Worm (Caenorhabditis elegans): ENCODE measurements around the gene F21H7.3.

Gene F21H7.3

ce11 chrV:16211713-16212112 is 23.3 kb downstream of the F21H7.3 start:
- TF ChIP-seq Y55F3AM.14 (GFP tag; optimal IDR thresholded peaks at IDR 0.05) (no peak), ztf-1 (GFP tag; conservative IDR thresholded peaks at IDR 0.05) (no peak), nhr-129 (tag; optimal IDR thresholded peaks at IDR 0.05) (no peak), dmd-4 (tag; optimal IDR thresholded peaks at IDR 0.05) (no peak), peb-1 (tag; optimal IDR thresholded peaks at IDR 0.05) (no peak), ama-1 (optimal IDR thresholded peaks at IDR 0.05) (no peak), lin-13 (GFP tag; optimal IDR thresholded peaks at IDR 0.05) (no peak), nhr-21 (tag; optimal IDR thresholded peaks at IDR 0.05) (peak; percentile 61), aly-2 (tag; optimal IDR thresholded peaks at IDR 0.05) (no peak), sma-3 (GFP tag; optimal IDR thresholded peaks at IDR 0.05) (no peak), fos-1 (tag; optimal IDR thresholded peaks at IDR 0.05) (no peak), nhr-25 (tag; optimal IDR thresholded peaks at IDR 0.05) (no peak), nhr-6 (tag; optimal IDR thresholded peaks at IDR 0.05) (no peak), skn-1 (tag; optimal IDR thresholded peaks at IDR 0.05) (no peak), lsy-2 (tag; optimal IDR thresholded peaks at IDR 0.05) (no peak), sma-9 (GFP tag; optimal IDR thresholded peaks at IDR 0.05) (peak; percentile 76), sma-9 (tag; optimal IDR thresholded peaks at IDR 0.05) (no peak), unc-55 (GFP tag; optimal IDR thresholded peaks at IDR 0.05) (no peak), alr-1 (tag; optimal IDR thresholded peaks at IDR 0.05) (no peak)

DNA sequence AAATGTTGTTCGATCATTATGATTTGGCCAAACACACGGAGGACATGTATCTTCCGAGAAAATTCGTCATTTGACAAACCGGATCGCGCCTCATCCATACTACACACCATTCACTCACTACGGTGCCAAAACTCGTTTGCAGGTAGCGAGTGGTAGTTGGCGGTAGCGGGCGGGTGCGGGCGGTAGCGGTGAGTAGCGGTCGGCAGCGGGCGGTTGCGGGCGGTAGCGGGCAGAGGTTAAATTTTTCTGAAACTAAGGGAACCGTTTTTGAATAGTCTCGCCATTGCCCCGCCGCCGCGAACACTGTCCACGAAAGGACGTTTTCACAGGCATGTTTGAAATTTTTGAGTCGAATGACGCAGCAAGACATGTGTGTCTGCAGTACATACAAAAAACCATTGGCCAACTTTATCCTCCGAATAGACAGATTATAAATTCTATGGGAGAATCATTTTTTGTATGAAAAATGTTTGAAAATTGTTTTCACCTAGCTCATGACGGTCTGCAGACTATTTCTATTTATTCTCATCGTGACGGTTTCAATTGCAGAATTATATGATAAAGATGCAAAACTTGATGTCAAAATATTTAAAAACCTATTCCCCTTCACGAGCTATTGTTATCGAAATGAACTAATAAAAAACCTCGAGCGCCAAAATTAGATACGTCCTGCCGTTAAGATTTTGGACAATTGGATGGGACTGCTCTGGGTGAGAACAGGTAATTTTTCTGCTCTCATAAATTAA is 24.6 kb downstream of the F21H7.3 start, which contains the start of gene F11A5.16:
Gene F11A5.16, plus strand, starts transcription at position 696 of the 746 bp plus-strand sequence.
- TF ChIP-seq lin-13 (GFP tag; optimal IDR thresholded peaks at IDR 0.05) (no peak), nhr-21 (tag; optimal IDR thresholded peaks at IDR 0.05) (no peak), lsy-2 (tag; optimal IDR thresholded peaks at IDR 0.05) (no peak), unc-39 (tag; optimal IDR thresholded peaks at IDR 0.05) (no peak), elt-1 (tag; optimal IDR thresholded peaks at IDR 0.05) (no peak), nhr-237 (tag; optimal IDR thresholded peaks at IDR 0.05) (no peak), nhr-12 (tag; optimal IDR thresholded peaks at IDR 0.05) (no peak), ceh-16 (tag; optimal IDR thresholded peaks at IDR 0.05) (no peak), nhr-6 (tag; optimal IDR thresholded peaks at IDR 0.05) (no peak), nhr-77 (tag; optimal IDR thresholded peaks at IDR 0.05) (no peak), alr-1 (tag; optimal IDR thresholded peaks at IDR 0.05) (no peak), nhr-129 (tag; optimal IDR thresholded peaks at IDR 0.05) (no peak), lin-11 (tag; optimal IDR thresholded peaks at IDR 0.05) (no peak), unc-55 (GFP tag; optimal IDR thresholded peaks at IDR 0.05) (no peak), R02D3.7 (tag; optimal IDR thresholded peaks at IDR 0.05) (no peak), aly-2 (tag; optimal IDR thresholded peaks at IDR 0.05) (no peak), snpc-4 (tag; optimal IDR thresholded peaks at IDR 0.05) (no peak), ama-1 (optimal IDR thresholded peaks at IDR 0.05) (no peak), ztf-4 (tag; optimal IDR thresholded peaks at IDR 0.05) (no peak), unc-62 (GFP tag; optimal IDR thresholded peaks at IDR 0.05) (no peak)

- TF ChIP-seq sma-9 (GFP tag; optimal IDR thresholded peaks at IDR 0.05), result no peak
- no peak for TF ChIP-seq sma-9 (tag; optimal IDR thresholded peaks at IDR 0.05)
- no peak for TF ChIP-seq alr-1 (tag; optimal IDR thresholded peaks at IDR 0.05)
- TF ChIP-seq F13H6.1 (tag; optimal IDR thresholded peaks at IDR 0.05), result no peak
- no peak for TF ChIP-seq peb-1 (tag; optimal IDR thresholded peaks at IDR 0.05)
Measured at ce11 chrV:16209837-16210236, 25.2 kb downstream of the F21H7.3 start, which contains the start of gene oac-15. TSS of gene oac-15 (minus strand) at chrV:16209937.

- TF ChIP-seq nhr-6 (tag; optimal IDR thresholded peaks at IDR 0.05), result no peak
- no peak for TF ChIP-seq mbf-1 (tag; optimal IDR thresholded peaks at IDR 0.05)
- TF ChIP-seq skn-1 (tag; optimal IDR thresholded peaks at IDR 0.05), result no peak
- no peak for TF ChIP-seq blmp-1 (tag; optimal IDR thresholded peaks at IDR 0.05; ENCODE audit: insufficient read depth)
- TF ChIP-seq mdl-1 (tag; optimal IDR thresholded peaks at IDR 0.05), result no peak
- TF ChIP-seq ztf-4 (tag; optimal IDR thresholded peaks at IDR 0.05), result no peak
- TF ChIP-seq R02D3.7 (tag; optimal IDR thresholded peaks at IDR 0.05), result no peak
- no peak for TF ChIP-seq nhr-10 (tag; optimal IDR thresholded peaks at IDR 0.05)
- TF ChIP-seq nhr-11 (tag; optimal IDR thresholded peaks at IDR 0.05), result no peak
- no peak for TF ChIP-seq nhr-23 (tag; optimal IDR thresholded peaks at IDR 0.05)
- no peak for TF ChIP-seq lin-13 (GFP tag; optimal IDR thresholded peaks at IDR 0.05)
- no peak for TF ChIP-seq peb-1 (tag; optimal IDR thresholded peaks at IDR 0.05)
- no peak for TF ChIP-seq mab-5 (tag; optimal IDR thresholded peaks at IDR 0.05)
- TF ChIP-seq lin-39 (tag; optimal IDR thresholded peaks at IDR 0.05), result no peak
- TF ChIP-seq elt-1 (tag; optimal IDR thresholded peaks at IDR 0.05), result no peak
Measured at ce11 chrV:16204888-16205287, 30.1 kb downstream of the F21H7.3 start, which contains the start of gene irld-26. TSS of gene irld-26 (plus strand) at chrV:16205188.
